Fruit fly (Drosophila melanogaster): ENCODE results near the gene Scp2.

Gene Scp2

DNA sequence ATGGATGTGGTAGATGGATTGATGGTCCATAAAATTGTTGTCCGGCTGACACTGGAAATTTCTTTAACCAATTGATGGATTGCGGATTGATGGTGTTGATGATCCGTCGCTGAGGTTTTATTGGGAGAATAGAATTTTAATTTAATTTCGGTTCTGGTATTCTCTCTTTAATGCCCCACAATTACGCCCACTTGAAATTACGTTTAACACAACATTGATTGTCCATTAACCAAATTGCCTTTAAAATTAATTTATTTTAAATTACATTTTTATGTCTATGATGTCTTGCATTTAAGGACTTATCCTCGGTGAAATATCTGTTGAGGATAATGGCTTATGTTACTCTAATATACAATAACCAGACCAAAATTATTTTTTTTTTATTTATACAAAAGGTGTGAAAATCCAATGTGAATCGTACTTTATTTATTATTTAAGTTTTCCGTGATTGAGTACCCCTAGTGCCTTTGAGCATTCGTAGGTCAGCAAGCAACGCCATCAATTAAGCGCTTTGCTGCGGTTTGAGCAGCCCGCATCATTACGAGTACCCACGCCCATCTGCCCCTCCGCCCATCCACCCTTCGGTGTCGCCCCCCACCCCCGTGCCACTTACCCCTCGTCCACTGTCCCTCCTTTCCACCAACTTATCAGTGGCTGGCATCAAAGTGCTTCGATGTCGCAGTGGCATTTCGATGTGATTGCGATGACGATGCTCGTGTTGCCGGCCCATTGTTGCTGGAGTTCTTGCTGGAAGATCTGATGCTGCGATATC, 29.8 kb downstream of the Scp2 start (continued):
- TF ChIP-seq lab (GFP tag; optimal IDR thresholded peaks at IDR 0.05), result peak; percentile 15
- TF ChIP-seq CG30403 (GFP tag; optimal IDR thresholded peaks at IDR 0.05), result peak; percentile 20
- peak; percentile 6 for TF ChIP-seq CG7839 (tag; optimal IDR thresholded peaks at IDR 0.05)
- peak; percentile 61 for TF ChIP-seq CG14710 (tag; optimal IDR thresholded peaks at IDR 0.05)
- peak; percentile 59 for TF ChIP-seq CG2678 (tag; optimal IDR thresholded peaks at IDR 0.05)
- TF ChIP-seq gem (tag; optimal IDR thresholded peaks at IDR 0.05), result peak; percentile 23
- no peak for TF ChIP-seq CG6272 (GFP tag; IDR thresholded peaks at IDR 0.05)
- no peak for TF ChIP-seq CG13296 (GFP tag; optimal IDR thresholded peaks at IDR 0.05)
- 0 out of 3 replicates have a peak, but pooled peaks have one; percentile 28 for TF ChIP-seq sr (GFP tag; IDR thresholded peaks at IDR 0.05)
- no peak for TF ChIP-seq CG16779 (GFP tag; IDR thresholded peaks at IDR 0.05)
- TF ChIP-seq CG10431 (GFP tag; optimal IDR thresholded peaks at IDR 0.05), result no peak
- no peak for TF ChIP-seq NC2α (GFP tag; optimal IDR thresholded peaks at IDR 0.05)
- TF ChIP-seq CG6175 (GFP tag; IDR thresholded peaks at IDR 0.05), result no peak; the same call in 2 of the 3 replicates
- peak; percentile 18 for TF ChIP-seq CG4424 (GFP tag; optimal IDR thresholded peaks at IDR 0.05)
- no peak for TF ChIP-seq CG9609 (GFP tag; optimal IDR thresholded peaks at IDR 0.05)
- TF ChIP-seq CoRest (tag; optimal IDR thresholded peaks at IDR 0.05), result peak; percentile 17
- TF ChIP-seq phol (tag; optimal IDR thresholded peaks at IDR 0.05), result peak; percentile 60
- TF ChIP-seq CG31441 (GFP tag; IDR thresholded peaks at IDR 0.05), result peak; percentile 47; the same call in 1 of the 2 replicates
- TF ChIP-seq crp (GFP tag; optimal IDR thresholded peaks at IDR 0.05), result no peak
- 0 out of 2 replicates have a peak, but pooled peaks have one; percentile 21 for TF ChIP-seq Bgb (GFP tag; IDR thresholded peaks at IDR 0.05; ENCODE audit: partially characterized antibody)
- TF ChIP-seq tup (GFP tag; optimal IDR thresholded peaks at IDR 0.05), result no peak
- no peak for TF ChIP-seq CG9215 (GFP tag; IDR thresholded peaks at IDR 0.05)
- TF ChIP-seq gcm2 (GFP tag; optimal IDR thresholded peaks at IDR 0.05), result no peak
- no peak for TF ChIP-seq CG12299 (tag; optimal IDR thresholded peaks at IDR 0.05)
- peak; percentile 42 for TF ChIP-seq Blimp-1 (GFP tag; optimal IDR thresholded peaks at IDR 0.05)
- no peak for TF ChIP-seq Neu2 (GFP tag; optimal IDR thresholded peaks at IDR 0.05; ENCODE audit: borderline replicate concordance)
- peak; percentile 24 for TF ChIP-seq grn (GFP tag; optimal IDR thresholded peaks at IDR 0.05)
- peak; percentile 40 for TF ChIP-seq D19A (tag; optimal IDR thresholded peaks at IDR 0.05)
- TF ChIP-seq CG34422 (GFP tag; IDR thresholded peaks at IDR 0.05), result 0 out of 3 replicates have a peak, but pooled peaks have one; percentile 32
- TF ChIP-seq crol (GFP tag; IDR thresholded peaks at IDR 0.05), result peak; percentile 92
- no peak for TF ChIP-seq CG10147 (GFP tag; optimal IDR thresholded peaks at IDR 0.05)
- no peak for TF ChIP-seq CG12236 (GFP tag; optimal IDR thresholded peaks at IDR 0.05)
- TF ChIP-seq Hr51 (GFP tag; optimal IDR thresholded peaks at IDR 0.05), result peak in 1 of 2 experiments; percentile 2
- TF ChIP-seq CG11723 (GFP tag; optimal IDR thresholded peaks at IDR 0.05), result no peak
- peak; percentile 62; the same call in 1 of the 4 replicates for TF ChIP-seq chinmo (GFP tag; IDR thresholded peaks at IDR 0.05; ENCODE audit: partially characterized antibody)
- no peak for TF ChIP-seq peb (GFP tag; IDR thresholded peaks at IDR 0.05)
- TF ChIP-seq CG5180 (GFP tag; optimal IDR thresholded peaks at IDR 0.05), result no peak
- peak; percentile 16 for TF ChIP-seq fd96Cb (tag; optimal IDR thresholded peaks at IDR 0.05)
- no peak for TF ChIP-seq PHDP (tag; optimal IDR thresholded peaks at IDR 0.05)
- no peak for TF ChIP-seq Med (GFP tag)
- no peak for TF ChIP-seq sc (optimal IDR thresholded peaks at IDR 0.05)
- no peak for TF ChIP-seq sc (GFP tag; optimal IDR thresholded peaks at IDR 0.05)
- TF ChIP-seq CG12391 (tag; optimal IDR thresholded peaks at IDR 0.05), result peak; percentile 12
- TF ChIP-seq Dp (GFP tag; optimal IDR thresholded peaks at IDR 0.05), result no peak
- no peak for TF ChIP-seq CG12744 (GFP tag; optimal IDR thresholded peaks at IDR 0.05)
- no peak for TF ChIP-seq CG10366 (GFP tag; IDR thresholded peaks at IDR 0.05)
- peak; percentile 44 for TF ChIP-seq CG11504 (tag; optimal IDR thresholded peaks at IDR 0.05)
- TF ChIP-seq CG2712 (tag; optimal IDR thresholded peaks at IDR 0.05), result peak; percentile 18
